Fruit fly (Drosophila melanogaster) whole organism, embryonic: ENCODE measurements around the gene CstF50.

Experiments used
- ATbp ChIP-seq: fragments of 200-800 bp; sonication (Bioruptor generic); optimal IDR thresholded peaks from 2 replicates; lab custom pipeline; 2017; ENCODE audit warnings: missing biosample characterization, mild to moderate bottlenecking, missing genetic modification characterization, missing genetic modification reagents
- CG10321 ChIP-seq: fragments of 200-800 bp; sonication (Bioruptor generic); IDR thresholded peaks from 2 replicates; pipeline ENCODE4 v1.3.6; 2022; ENCODE audit warnings: missing biosample characterization, missing genetic modification characterization
- CG10979 ChIP-seq: fragments of 200-800 bp; sonication (Bioruptor generic); optimal IDR thresholded peaks from 2 replicates; lab custom pipeline; 2018; ENCODE audit warnings: missing biosample characterization, mild to moderate bottlenecking, missing genetic modification characterization, moderate library complexity
- CG11398 ChIP-seq: fragments of 200-800 bp; sonication (Bioruptor generic); optimal IDR thresholded peaks from 2 replicates; lab custom pipeline; 2016; ENCODE audit warnings: missing biosample characterization, missing genetic modification characterization
- CG11560 ChIP-seq: fragments of 200-800 bp; sonication (Bioruptor generic); IDR thresholded peaks from 3 replicates; pipeline ENCODE4 v1.3.6; 2022; ENCODE audit warnings: missing biosample characterization, missing genetic modification characterization
- CG11696 ChIP-seq: fragments of 200-800 bp; sonication (Bioruptor generic); IDR thresholded peaks from 2 replicates; pipeline ENCODE4 v1.3.6; 2022; ENCODE audit warnings: missing biosample characterization, missing genetic modification characterization
- CG12236 ChIP-seq: fragments of 200-800 bp; sonication (Bioruptor generic); optimal IDR thresholded peaks from 2 replicates; lab custom pipeline; 2016; ENCODE audit warnings: missing biosample characterization, missing genetic modification characterization
- CG12299 ChIP-seq: fragments of 200-800 bp; sonication (Bioruptor generic); optimal IDR thresholded peaks from 2 replicates; lab custom pipeline; 2018; ENCODE audit warnings: missing biosample characterization, mild to moderate bottlenecking, missing genetic modification characterization
- CG1603 ChIP-seq: fragments of 200-800 bp; sonication (Bioruptor generic); optimal IDR thresholded peaks from 2 replicates; lab custom pipeline; 2019; ENCODE audit warnings: missing biosample characterization, mild to moderate bottlenecking, missing genetic modification characterization, moderate library complexity
- CG16815 ChIP-seq: fragments of 200-800 bp; sonication (Bioruptor generic); optimal IDR thresholded peaks from 3 replicates; lab custom pipeline; 2017; ENCODE audit warnings: missing biosample characterization, mild to moderate bottlenecking, missing genetic modification characterization
- CG17829 ChIP-seq: fragments of 200-800 bp; optimal IDR thresholded peaks from 2 replicates; lab custom pipeline; 2019; ENCODE audit warnings: missing biosample characterization, mild to moderate bottlenecking, missing genetic modification characterization, moderate library complexity
- CG17912 ChIP-seq: fragments of 200-800 bp; sonication (Bioruptor generic); optimal IDR thresholded peaks from 2 replicates; lab custom pipeline; 2018; ENCODE audit warnings: missing biosample characterization, mild to moderate bottlenecking, missing genetic modification characterization
- CG18262 ChIP-seq: fragments of 200-800 bp; optimal IDR thresholded peaks from 3 replicates; lab custom pipeline; 2019; ENCODE audit warnings: missing biosample characterization, mild to moderate bottlenecking, missing genetic modification characterization, moderate library complexity
- CG1832 ChIP-seq: fragments of 200-800 bp; sonication (Bioruptor generic); optimal IDR thresholded peaks from 2 replicates; lab custom pipeline; 2017; ENCODE audit warnings: missing biosample characterization, mild to moderate bottlenecking, missing genetic modification characterization, inconsistent platforms
- CG2712 ChIP-seq: fragments of 200-800 bp; optimal IDR thresholded peaks from 3 replicates; lab custom pipeline; 2019; ENCODE audit warnings: missing biosample characterization, mild to moderate bottlenecking, missing genetic modification characterization, moderate library complexity
- CG31441 ChIP-seq: fragments of 200-800 bp; sonication (Bioruptor generic); IDR thresholded peaks from 2 replicates; pipeline ENCODE4 v1.3.6; 2022; ENCODE audit warnings: missing biosample characterization, missing genetic modification characterization
- CG3281 ChIP-seq: fragments of 200-800 bp; sonication (Bioruptor generic); optimal IDR thresholded peaks from 3 replicates; lab custom pipeline; 2017; ENCODE audit warnings: missing biosample characterization, mild to moderate bottlenecking, missing genetic modification characterization
- CG33557 ChIP-seq: fragments of 200-800 bp; sonication (Bioruptor generic); optimal IDR thresholded peaks from 2 replicates; lab custom pipeline; 2019; ENCODE audit warnings: missing biosample characterization, mild to moderate bottlenecking, missing genetic modification characterization, moderate library complexity
- CG34376 ChIP-seq: fragments of 200-800 bp; sonication (Bioruptor generic); optimal IDR thresholded peaks from 2 replicates; lab custom pipeline; 2018; ENCODE audit warnings: missing biosample characterization, mild to moderate bottlenecking, missing genetic modification characterization
- CG4424 ChIP-seq: fragments of 200-800 bp; sonication (Bioruptor generic); optimal IDR thresholded peaks from 3 replicates; lab custom pipeline; 2016; ENCODE audit warnings: missing biosample characterization, missing genetic modification characterization
- CG5245 ChIP-seq: fragments of 200-800 bp; sonication (Bioruptor generic); optimal IDR thresholded peaks from 3 replicates; lab custom pipeline; 2016; ENCODE audit warnings: missing biosample characterization, missing genetic modification characterization
- CG6175 ChIP-seq: fragments of 200-800 bp; sonication (Bioruptor generic); IDR thresholded peaks from 3 replicates; pipeline ENCODE4 v1.3.6; 2022; ENCODE audit warnings: missing biosample characterization, missing genetic modification characterization
- CG8478 ChIP-seq: fragments of >200 bp; optimal IDR thresholded peaks from 2 replicates; lab custom pipeline; 2018
- CG9727 ChIP-seq: fragments of 200-800 bp; sonication (Bioruptor generic); optimal IDR thresholded peaks from 3 replicates; lab custom pipeline; 2017; ENCODE audit warnings: missing biosample characterization, mild to moderate bottlenecking, missing genetic modification characterization
- Chrac-16 ChIP-seq: fragments of 200-800 bp; sonication (Bioruptor generic); optimal IDR thresholded peaks from 3 replicates; lab custom pipeline; 2016; ENCODE audit warnings: missing biosample characterization, missing genetic modification characterization
- Ets65A ChIP-seq: fragments of 200-800 bp; sonication (Bioruptor generic); peaks from one replicate; lab custom pipeline; 2016; ENCODE audit warnings: missing biosample characterization, missing genetic modification characterization
- Hsf ChIP-seq: fragments of 200-800 bp; sonication (Bioruptor generic); optimal IDR thresholded peaks from 3 replicates; lab custom pipeline; 2016; ENCODE audit warnings: missing biosample characterization, missing genetic modification characterization
- NK7.1 ChIP-seq: fragments of 200-800 bp; sonication (Bioruptor generic); optimal IDR thresholded peaks from 3 replicates; lab custom pipeline; 2016; ENCODE audit warnings: missing biosample characterization, missing genetic modification characterization
- Rx ChIP-seq: fragments of 200-800 bp; sonication (Bioruptor generic); IDR thresholded peaks from 2 replicates; pipeline ENCODE4 v1.3.6; 2022; ENCODE audit warnings: missing biosample characterization, missing genetic modification characterization
- Sry-β ChIP-seq: fragments of 200-800 bp; sonication (Bioruptor generic); optimal IDR thresholded peaks from 2 replicates; lab custom pipeline; 2018; ENCODE audit warnings: missing biosample characterization, mild to moderate bottlenecking, missing genetic modification characterization, moderate library complexity
- amos ChIP-seq: fragments of 200-800 bp; sonication (Bioruptor generic); IDR thresholded peaks from 2 replicates; pipeline ENCODE4 v1.3.6; 2022; ENCODE audit warnings: missing biosample characterization, missing genetic modification characterization; ENCODE audit not compliant: partially characterized antibody
- ap ChIP-seq: fragments of 200-800 bp; sonication (Bioruptor generic); IDR thresholded peaks from 2 replicates; pipeline ENCODE4 v1.3.6; 2022; ENCODE audit warnings: missing biosample characterization, missing genetic modification characterization
- bsh ChIP-seq, 2 experiments: fragments of 200-800 bp; sonication (Bioruptor generic); optimal IDR thresholded peaks; 2 replicates each; lab custom pipeline; 2017 to 2018; ENCODE audit warnings: mild to moderate bottlenecking in 2 of 2, missing biosample characterization in 2 of 2, missing genetic modification characterization in 2 of 2, moderate library complexity in 1 of 2
- chif ChIP-seq, 2 experiments: fragments of 200-800 bp; sonication (Bioruptor generic); optimal IDR thresholded peaks; 3 replicates each; lab custom pipeline; 2016; ENCODE audit warnings: missing biosample characterization in 2 of 2, missing genetic modification characterization in 2 of 2
- dmrt11E ChIP-seq: fragments of 200-800 bp; sonication (Bioruptor generic); optimal IDR thresholded peaks from 3 replicates; lab custom pipeline; 2018; ENCODE audit warnings: missing biosample characterization, mild to moderate bottlenecking, missing genetic modification characterization, moderate library complexity
- emc ChIP-seq: fragments of 200-800 bp; sonication (Bioruptor generic); optimal IDR thresholded peaks from 2 replicates; lab custom pipeline; 2016; ENCODE audit warnings: missing biosample characterization, missing genetic modification characterization
- gem ChIP-seq: fragments of 200-800 bp; sonication (Bioruptor generic); optimal IDR thresholded peaks from 2 replicates; lab custom pipeline; 2019; ENCODE audit warnings: missing biosample characterization, mild to moderate bottlenecking, missing genetic modification characterization, moderate library complexity
- kay ChIP-seq: fragments of 200-800 bp; sonication (Bioruptor generic); optimal IDR thresholded peaks from 2 replicates; lab custom pipeline; 2016; ENCODE audit warnings: missing biosample characterization, missing genetic modification characterization
- lbe ChIP-seq: fragments of 200-800 bp; sonication (Bioruptor generic); optimal IDR thresholded peaks from 2 replicates; lab custom pipeline; 2016; ENCODE audit warnings: missing biosample characterization, mild to moderate bottlenecking, missing genetic modification characterization
- lilli ChIP-seq: fragments of 200-800 bp; sonication (Bioruptor generic); optimal IDR thresholded peaks from 3 replicates; lab custom pipeline; 2016; ENCODE audit warnings: missing biosample characterization, missing genetic modification characterization
- maf-S ChIP-seq: fragments of 200-800 bp; sonication (Bioruptor generic); optimal IDR thresholded peaks from 2 replicates; lab custom pipeline; 2016; ENCODE audit warnings: missing biosample characterization, missing genetic modification characterization
- nom ChIP-seq: fragments of 200-800 bp; sonication (Bioruptor generic); optimal IDR thresholded peaks from 2 replicates; lab custom pipeline; 2017; ENCODE audit warnings: missing biosample characterization, missing genetic modification characterization, mild to moderate bottlenecking, moderate library complexity, missing genetic modification reagents
- psq ChIP-seq: fragments of 200-800 bp; sonication (Bioruptor generic); optimal IDR thresholded peaks from 2 replicates; lab custom pipeline; 2017; ENCODE audit warnings: missing biosample characterization, missing genetic modification characterization
- pum ChIP-seq: fragments of 200-800 bp; sonication (Bioruptor generic); optimal IDR thresholded peaks from 2 replicates; lab custom pipeline; 2016; ENCODE audit warnings: missing biosample characterization, missing genetic modification characterization
- seq ChIP-seq: fragments of 200-800 bp; sonication (Bioruptor generic); IDR thresholded peaks from 2 replicates; pipeline ENCODE4 v1.3.6; 2022; ENCODE audit warnings: missing biosample characterization, missing genetic modification characterization
- sr ChIP-seq: fragments of 200-800 bp; sonication (Bioruptor generic); IDR thresholded peaks from 3 replicates; pipeline ENCODE4 v1.3.6; 2022; ENCODE audit warnings: missing biosample characterization, missing genetic modification characterization
- tio ChIP-seq: fragments of 200-800 bp; sonication (Bioruptor generic); optimal IDR thresholded peaks from 2 replicates; lab custom pipeline; 2017; ENCODE audit warnings: missing biosample characterization, missing genetic modification characterization, inconsistent platforms
- toy ChIP-seq: fragments of 200-800 bp; sonication (Bioruptor generic); IDR thresholded peaks from 2 replicates; pipeline ENCODE4 v1.3.6; 2022; ENCODE audit warnings: missing biosample characterization, missing genetic modification characterization
- twi ChIP-seq: fragments of 200-800 bp; optimal IDR thresholded peaks from 2 replicates; lab custom pipeline; 2019; ENCODE audit warnings: missing biosample characterization, mild to moderate bottlenecking, missing genetic modification characterization, moderate library complexity
- zen ChIP-seq: fragments of 200-800 bp; sonication (Bioruptor generic); optimal IDR thresholded peaks from 3 replicates; lab custom pipeline; 2018; ENCODE audit warnings: missing biosample characterization, mild to moderate bottlenecking, missing genetic modification characterization, moderate library complexity
- zfh1 ChIP-seq: fragments of 200-800 bp; sonication (Bioruptor generic); IDR thresholded peaks from 3 replicates; pipeline ENCODE4 v1.3.6; 2022; ENCODE audit warnings: missing biosample characterization, missing genetic modification characterization

Gene CstF50

dm6 chr3R:31698143-31698776, 38.5 kb downstream of the CstF50 start:
- TF ChIP-seq CG6175 (GFP tag; lab: Robert Waterston, UW) (no peak), Ets65A (GFP tag; lab: Kevin White, UChicago) (peak; percentile 87), amos (GFP tag; lab: Robert Waterston, UW) (no peak), toy (GFP tag; lab: Robert Waterston, UW) (no peak), ATbp (GFP tag; lab: Kevin White, UChicago) (no peak), CG1603 (peak; percentile 26), ap (GFP tag; lab: Robert Waterston, UW) (no peak), CG3281 (GFP tag; lab: Kevin White, UChicago) (no peak), kay (no peak), CG17829 (tag; lab: Kevin White, UChicago) (no peak), CG12236 (GFP tag; lab: Kevin White, UChicago) (no peak), tio (GFP tag; lab: Kevin White, UChicago) (no peak), seq (no peak), gem (peak; percentile 30), CG11398 (GFP tag; lab: Kevin White, UChicago) (no peak), twi (tag; lab: Kevin White, UChicago) (no peak), lbe (GFP tag; lab: Kevin White, UChicago) (peak; percentile 88), CG33557 (GFP tag; lab: Kevin White, UChicago) (no peak), dmrt11E (tag; lab: Kevin White, UChicago) (peak; percentile 65), Hsf (GFP tag; lab: Kevin White, UChicago) (no peak), CG11696 (GFP tag; lab: Robert Waterston, UW) (no peak), chif (GFP tag; optimal IDR thresholded peaks at IDR 0.05; lab: Kevin White, UChicago) (peak in 1 of 2 experiments; percentile 6), CG31441 (GFP tag; lab: Robert Waterston, UW) (0 out of 2 replicates have a peak, but pooled peaks have one; percentile 11), CG12299 (tag; lab: Kevin White, UChicago) (no peak), CG9727 (peak; percentile 37), CG4424 (GFP tag; lab: Kevin White, UChicago) (peak; percentile 32), Rx (no peak), CG17912 (GFP tag; lab: Kevin White, UChicago) (no peak), sr (GFP tag; lab: Robert Waterston, UW) (no peak), CG2712 (tag; lab: Kevin White, UChicago) (peak; percentile 35), CG1832 (GFP tag; lab: Kevin White, UChicago) (no peak), Sry-β (GFP tag; lab: Kevin White, UChicago) (no peak), Chrac-16 (GFP tag; lab: Kevin White, UChicago) (no peak), CG34376 (GFP tag; lab: Kevin White, UChicago) (no peak), NK7.1 (GFP tag; lab: Kevin White, UChicago) (no peak), maf-S (GFP tag; lab: Kevin White, UChicago) (no peak), emc (no peak), bsh (GFP tag; optimal IDR thresholded peaks at IDR 0.05; lab: Kevin White, UChicago) (peak; percentile 7 to 49), lilli (GFP tag; lab: Kevin White, UChicago) (no peak), zen (tag; lab: Kevin White, UChicago) (no peak), CG18262 (tag; lab: Kevin White, UChicago) (peak; percentile 45), CG5245 (no peak), nom (GFP tag; lab: Kevin White, UChicago) (peak; percentile 79), CG8478 (lab: Kevin White, UChicago) (no peak), zfh1 (GFP tag; lab: Robert Waterston, UW) (0 out of 3 replicates have a peak, but pooled peaks have one; percentile 29), CG10979 (tag; lab: Kevin White, UChicago) (peak; percentile 48), psq (no peak), CG11560 (tag; lab: Robert Waterston, UW) (no peak), pum (GFP tag; lab: Kevin White, UChicago) (peak; percentile 1), CG10321 (GFP tag; lab: Robert Waterston, UW) (no peak), CG16815 (peak; percentile 25)
